Worm (Caenorhabditis elegans) whole organism, young adult: ENCODE data around the gene ketn-1.

Source experiments
- D2030.7 ChIP-seq: fragments of 200-800 bp; sonication (Bioruptor generic); IDR thresholded peaks from 2 replicates; pipeline ENCODE4 v1.3.6; 2022; ENCODE audit warnings: missing genetic modification reagents, missing genetic modification characterization, missing compliant biosample characterization
- F10E7.11 ChIP-seq: sonication (generic microtip); optimal IDR thresholded peaks from 2 replicates; lab custom pipeline; 2017; ENCODE audit warnings: mild to moderate bottlenecking, missing genetic modification characterization, moderate library complexity, missing compliant biosample characterization
- F23B12.7 ChIP-seq: sonication (generic microtip); optimal IDR thresholded peaks from 2 replicates; lab custom pipeline; 2017; ENCODE audit warnings: missing genetic modification characterization, mild to moderate bottlenecking, missing compliant biosample characterization, antibody characterized with exemption, moderate library complexity; ENCODE audit not compliant: insufficient read depth
- F49E8.2 ChIP-seq: sonication (generic microtip); optimal IDR thresholded peaks from 3 replicates; lab custom pipeline; 2017; ENCODE audit warnings: missing genetic modification characterization, mild to moderate bottlenecking, missing compliant biosample characterization, antibody characterized with exemption, moderate library complexity; ENCODE audit not compliant: insufficient read depth
- F55B11.4 ChIP-seq: sonication (generic microtip); optimal IDR thresholded peaks from 2 replicates; lab custom pipeline; 2016; ENCODE audit warnings: missing compliant biosample characterization, missing genetic modification characterization, borderline replicate concordance; ENCODE audit not compliant: insufficient read depth
- Y67H2A.10 ChIP-seq: fragments of 200-800 bp; sonication (Bioruptor generic); conservative IDR thresholded peaks from 2 replicates; pipeline ENCODE4 v1.3.6; 2022; ENCODE audit warnings: missing genetic modification reagents, missing genetic modification characterization, missing compliant biosample characterization
- ZK185.1 ChIP-seq: sonication (generic microtip); optimal IDR thresholded peaks from 2 replicates; lab custom pipeline; 2016; ENCODE audit warnings: mild to moderate bottlenecking, missing genetic modification characterization, missing compliant biosample characterization; ENCODE audit not compliant: poor library complexity, severe bottlenecking
- akir-1 ChIP-seq: fragments of 200-800 bp; sonication (Bioruptor generic); optimal IDR thresholded peaks from 2 replicates; lab custom pipeline; 2018; ENCODE audit warnings: mild to moderate bottlenecking, missing genetic modification characterization, moderate library complexity, missing compliant biosample characterization
- aptf-2 ChIP-seq: fragments of 200-800 bp; sonication (Bioruptor generic); conservative IDR thresholded peaks from 2 replicates; pipeline ENCODE4 v1.3.6; 2022; ENCODE audit warnings: missing genetic modification reagents, missing genetic modification characterization, missing compliant biosample characterization
- atf-7 ChIP-seq: sonication (generic microtip); optimal IDR thresholded peaks from 2 replicates; lab custom pipeline; 2017; ENCODE audit warnings: mild to moderate bottlenecking, missing genetic modification characterization, missing compliant biosample characterization
- attf-5 ChIP-seq: fragments of 200-800 bp; sonication (Bioruptor generic); optimal IDR thresholded peaks from 2 replicates; lab custom pipeline; 2018; ENCODE audit warnings: mild to moderate bottlenecking, missing genetic modification characterization, missing compliant biosample characterization
- cebp-2 ChIP-seq: fragments of 200-800 bp; sonication (Bioruptor generic); IDR thresholded peaks from 2 replicates; pipeline ENCODE4 v1.3.6; 2022; ENCODE audit warnings: missing genetic modification characterization, missing compliant biosample characterization
- ceh-40 ChIP-seq: fragments of 200-800 bp; sonication (Bioruptor generic); IDR thresholded peaks from 2 replicates; pipeline ENCODE4 v1.3.6; 2022; ENCODE audit warnings: missing genetic modification characterization, missing compliant biosample characterization
- dpl-1 ChIP-seq: fragments of 150-350 bp; optimal IDR thresholded peaks from 2 replicates; lab custom pipeline; 2014; ENCODE audit warnings: missing biosample characterization, missing genetic modification reagents, missing genetic modification characterization
- egl-18 ChIP-seq: fragments of 200-800 bp; sonication (Bioruptor generic); IDR thresholded peaks from 2 replicates; pipeline ENCODE4 v1.3.6; 2022; ENCODE audit warnings: missing genetic modification reagents, missing genetic modification characterization, missing compliant biosample characterization
- egl-44 ChIP-seq: fragments of 200-800 bp; sonication (Bioruptor generic); IDR thresholded peaks from 2 replicates; pipeline ENCODE4 v1.3.6; 2022; ENCODE audit warnings: missing genetic modification reagents, missing genetic modification characterization, missing compliant biosample characterization
- fkh-3 ChIP-seq: sonication (generic microtip); optimal IDR thresholded peaks from 2 replicates; lab custom pipeline; 2016; ENCODE audit warnings: mild to moderate bottlenecking, missing genetic modification characterization, missing compliant biosample characterization
- hrde-1 ChIP-seq: sonication (generic microtip); optimal IDR thresholded peaks from 2 replicates; lab custom pipeline; 2016; ENCODE audit warnings: missing genetic modification characterization, mild to moderate bottlenecking, missing compliant biosample characterization, moderate library complexity, missing genotype, missing genetic modification reagents, borderline replicate concordance
- lag-1 ChIP-seq: fragments of 200-800 bp; sonication (Bioruptor generic); IDR thresholded peaks from 2 replicates; pipeline ENCODE4 v1.3.6; 2022; ENCODE audit warnings: missing genetic modification reagents, missing genetic modification characterization, missing compliant biosample characterization
- let-526 ChIP-seq: fragments of 200-800 bp; sonication (Bioruptor generic); IDR thresholded peaks from 2 replicates; pipeline ENCODE4 v1.3.6; 2022; ENCODE audit warnings: missing genetic modification reagents, missing genetic modification characterization, missing compliant biosample characterization
- lin-35 ChIP-seq, 3 experiments: fragments of 150-350 bp in 2 of 3; sonication (generic microtip) in 1 of 3; optimal IDR thresholded peaks; 2 replicates each; lab custom pipeline; 2014 to 2018; ENCODE audit warnings: missing biosample characterization in 3 of 3, missing genetic modification characterization in 3 of 3, missing genetic modification reagents in 3 of 3
- lsy-27 ChIP-seq: sonication (generic microtip); optimal IDR thresholded peaks from 2 replicates; lab custom pipeline; 2017; ENCODE audit warnings: missing genetic modification characterization, mild to moderate bottlenecking, missing compliant biosample characterization, antibody characterized with exemption, missing genotype, borderline replicate concordance; ENCODE audit not compliant: insufficient read depth
- madf-10 ChIP-seq: sonication (generic microtip); optimal IDR thresholded peaks from 2 replicates; lab custom pipeline; 2016; ENCODE audit warnings: mild to moderate bottlenecking, missing genetic modification characterization, missing compliant biosample characterization
- nhr-27 ChIP-seq: fragments of 200-800 bp; sonication (Bioruptor generic); optimal IDR thresholded peaks from 2 replicates; lab custom pipeline; 2018; ENCODE audit warnings: mild to moderate bottlenecking, missing genetic modification characterization, moderate library complexity, missing compliant biosample characterization
- nhr-90 ChIP-seq: sonication (generic microtip); optimal IDR thresholded peaks from 2 replicates; lab custom pipeline; 2016; ENCODE audit warnings: missing genotype, mild to moderate bottlenecking, missing genetic modification characterization, missing compliant biosample characterization
- pbrm-1 ChIP-seq: fragments of 200-800 bp; sonication (Bioruptor generic); IDR thresholded peaks from 2 replicates; pipeline ENCODE4 v1.3.6; 2022; ENCODE audit warnings: missing genetic modification reagents, missing genetic modification characterization, missing compliant biosample characterization
- rcor-1 ChIP-seq: fragments of 200-800 bp; sonication (Bioruptor generic); IDR thresholded peaks from 2 replicates; pipeline ENCODE4 v1.3.6; 2022; ENCODE audit warnings: missing genetic modification reagents, missing genetic modification characterization, missing compliant biosample characterization
- repo-1 ChIP-seq: sonication (generic microtip); optimal IDR thresholded peaks from 2 replicates; lab custom pipeline; 2017; ENCODE audit warnings: mild to moderate bottlenecking, missing genetic modification characterization, missing compliant biosample characterization
- sdz-38 ChIP-seq: sonication (generic microtip); optimal IDR thresholded peaks from 2 replicates; lab custom pipeline; 2016; ENCODE audit warnings: missing genotype, missing genetic modification characterization, missing compliant biosample characterization
- sea-2 ChIP-seq: fragments of 200-800 bp; sonication (Bioruptor generic); IDR thresholded peaks from 2 replicates; pipeline ENCODE4 v1.3.6; 2022; ENCODE audit warnings: missing genetic modification characterization, missing compliant biosample characterization
- snpc-1.1 ChIP-seq: sonication (generic microtip); optimal IDR thresholded peaks from 2 replicates; lab custom pipeline; 2017; ENCODE audit warnings: missing genetic modification characterization, mild to moderate bottlenecking, missing compliant biosample characterization, antibody characterized with exemption, moderate library complexity, missing genotype, missing genetic modification reagents; ENCODE audit not compliant: insufficient read depth
- sptf-2 ChIP-seq: fragments of 200-800 bp; sonication (Bioruptor generic); optimal IDR thresholded peaks from 2 replicates; lab custom pipeline; 2018; ENCODE audit warnings: mild to moderate bottlenecking, missing genetic modification characterization, missing compliant biosample characterization
- xnd-1 ChIP-seq: sonication (generic microtip); optimal IDR thresholded peaks from 2 replicates; lab custom pipeline; 2016; ENCODE audit warnings: missing genotype, missing genetic modification reagents, missing genetic modification characterization, missing compliant biosample characterization
- zfh-2 ChIP-seq: fragments of 200-800 bp; sonication (Bioruptor generic); conservative IDR thresholded peaks from 2 replicates; pipeline ENCODE4 v1.3.6; 2022; ENCODE audit warnings: missing genetic modification reagents, missing genetic modification characterization, missing compliant biosample characterization
- ztf-18 ChIP-seq: sonication (generic microtip); optimal IDR thresholded peaks from 2 replicates; lab custom pipeline; 2016; ENCODE audit warnings: missing genotype, mild to moderate bottlenecking, missing genetic modification characterization, missing compliant biosample characterization
- ztf-26 ChIP-seq: sonication (generic microtip); optimal IDR thresholded peaks from 2 replicates; lab custom pipeline; 2017; ENCODE audit warnings: missing genetic modification characterization, missing compliant biosample characterization
- ztf-6 ChIP-seq: fragments of 200-800 bp; sonication (Bioruptor generic); IDR thresholded peaks from 2 replicates; pipeline ENCODE4 v1.3.6; 2022; ENCODE audit warnings: missing genetic modification reagents, missing genetic modification characterization, missing compliant biosample characterization

The ketn-1 gene

ce11 chrV:2799172-2799869 lies 8.3 kb downstream of the ketn-1 start (continued):
- TF ChIP-seq egl-18 (GFP tag; lab: Robert Waterston, UW) (no peak), attf-5 (GFP tag; lab: Kevin White, UChicago) (no peak), dpl-1 (GFP tag; lab: Kevin White, UChicago) (no peak), D2030.7 (no peak), sdz-38 (tag; lab: Kevin White, UChicago) (no peak), ztf-6 (no peak), snpc-1.1 (tag; lab: Kevin White, UChicago) (no peak), hrde-1 (no peak), egl-44 (GFP tag; lab: Robert Waterston, UW) (no peak), F10E7.11 (no peak), nhr-90 (no peak), lin-35 (GFP tag; optimal IDR thresholded peaks at IDR 0.05; lab: Kevin White, UChicago) (no peak), repo-1 (no peak), rcor-1 (GFP tag; lab: Robert Waterston, UW) (no peak), madf-10 (tag; lab: Kevin White, UChicago) (no peak), nhr-27 (tag; lab: Kevin White, UChicago) (no peak), F49E8.2 (tag; lab: Kevin White, UChicago) (no peak), sea-2 (GFP tag; lab: Robert Waterston, UW) (no peak), zfh-2 (peak; percentile 60; the same call in 1 of the 2 replicates)

- TF ChIP-seq ZK185.1: no peak
- TF ChIP-seq Y67H2A.10 (GFP tag; lab: Robert Waterston, UW): no peak
- no peak for TF ChIP-seq xnd-1 (tag; lab: Kevin White, UChicago)
Observed at ce11 chrV:2795998-2796397, 11.7 kb downstream of the ketn-1 start, which contains the start of gene F54E2.2. Gene F54E2.2 (plus strand): TSS chrV:2796298.

ce11 chrV:2792958-2793357 lies 14.7 kb downstream of the ketn-1 start:
- TF ChIP-seq sptf-2 (GFP tag; lab: Kevin White, UChicago) (no peak), ceh-40 (GFP tag; lab: Robert Waterston, UW) (no peak), fkh-3 (tag; lab: Kevin White, UChicago) (no peak), aptf-2 (GFP tag; lab: Robert Waterston, UW) (no peak), attf-5 (GFP tag; lab: Kevin White, UChicago) (no peak), Y67H2A.10 (GFP tag; lab: Robert Waterston, UW) (no peak), atf-7 (tag; lab: Kevin White, UChicago) (no peak), pbrm-1 (GFP tag; lab: Robert Waterston, UW) (no peak), cebp-2 (no peak), egl-44 (GFP tag; lab: Robert Waterston, UW) (no peak), ztf-26 (tag; lab: Kevin White, UChicago) (no peak), let-526 (GFP tag; lab: Robert Waterston, UW) (no peak), F55B11.4 (no peak), D2030.7 (no peak), ztf-18 (no peak), akir-1 (GFP tag; lab: Kevin White, UChicago) (no peak), lsy-27 (tag; lab: Kevin White, UChicago) (no peak), F23B12.7 (tag; lab: Kevin White, UChicago) (no peak), lag-1 (GFP tag; lab: Robert Waterston, UW) (no peak)
